Worm (Caenorhabditis elegans) whole organism, young adult: ENCODE data around the gene C16D9.9.

ENCODE experiments used
- atf-7 ChIP-seq: sonication (generic microtip); optimal IDR thresholded peaks from 2 replicates; lab custom pipeline; 2017; ENCODE audit warnings: mild to moderate bottlenecking, missing genetic modification characterization, missing compliant biosample characterization
- cebp-1 ChIP-seq, 2 experiments: fragments of 200-800 bp in 1 of 2; sonication (Bioruptor generic) in 1 of 2; sonication (generic microtip) in 1 of 2; IDR thresholded peaks in 1 of 2; optimal IDR thresholded peaks in 1 of 2; 2 replicates each; pipeline versions ENCODE4 v1.3.6 to Lab custom; 2017 to 2022; ENCODE audit warnings: missing compliant biosample characterization in 2 of 2, missing genetic modification characterization in 2 of 2, mild to moderate bottlenecking in 1 of 2, missing genetic modification reagents in 1 of 2, moderate library complexity in 1 of 2
- dpl-1 ChIP-seq: fragments of 150-350 bp; optimal IDR thresholded peaks from 2 replicates; lab custom pipeline; 2014; ENCODE audit warnings: missing biosample characterization, missing genetic modification reagents, missing genetic modification characterization
- lin-54 ChIP-seq: fragments of 200-800 bp; sonication (Bioruptor generic); optimal IDR thresholded peaks from 2 replicates; lab custom pipeline; 2018; ENCODE audit warnings: mild to moderate bottlenecking, missing genetic modification characterization, missing compliant biosample characterization
- lsl-1 ChIP-seq: fragments of 200-800 bp; sonication (Bioruptor generic); optimal IDR thresholded peaks from 2 replicates; lab custom pipeline; 2018; ENCODE audit warnings: mild to moderate bottlenecking, missing genetic modification characterization, moderate library complexity, missing compliant biosample characterization
- madf-8 ChIP-seq: fragments of 200-800 bp; sonication (Bioruptor generic); conservative IDR thresholded peaks from 2 replicates; pipeline ENCODE4 v1.3.6; 2022; ENCODE audit warnings: missing genetic modification reagents, missing genetic modification characterization, missing compliant biosample characterization
- nfya-1 ChIP-seq: sonication (generic microtip); optimal IDR thresholded peaks from 2 replicates; lab custom pipeline; 2017; ENCODE audit warnings: antibody characterized with exemption, missing compliant biosample characterization, missing genetic modification characterization, borderline replicate concordance; ENCODE audit not compliant: insufficient read depth
- nhr-80 ChIP-seq: sonication (generic microtip); optimal IDR thresholded peaks from 2 replicates; lab custom pipeline; 2016; ENCODE audit warnings: missing genetic modification characterization, missing compliant biosample characterization
- unc-130 ChIP-seq: sonication (generic microtip); optimal IDR thresholded peaks from 2 replicates; lab custom pipeline; 2016; ENCODE audit warnings: missing genetic modification reagents, missing genetic modification characterization, missing compliant biosample characterization
- unc-62 ChIP-seq: fragments of 150-350 bp; optimal IDR thresholded peaks from 2 replicates; lab custom pipeline; 2014; ENCODE audit warnings: missing biosample characterization, missing genetic modification reagents, missing genetic modification characterization
- xnd-1 ChIP-seq: sonication (generic microtip); optimal IDR thresholded peaks from 2 replicates; lab custom pipeline; 2016; ENCODE audit warnings: missing genotype, missing genetic modification reagents, missing genetic modification characterization, missing compliant biosample characterization

DNA sequence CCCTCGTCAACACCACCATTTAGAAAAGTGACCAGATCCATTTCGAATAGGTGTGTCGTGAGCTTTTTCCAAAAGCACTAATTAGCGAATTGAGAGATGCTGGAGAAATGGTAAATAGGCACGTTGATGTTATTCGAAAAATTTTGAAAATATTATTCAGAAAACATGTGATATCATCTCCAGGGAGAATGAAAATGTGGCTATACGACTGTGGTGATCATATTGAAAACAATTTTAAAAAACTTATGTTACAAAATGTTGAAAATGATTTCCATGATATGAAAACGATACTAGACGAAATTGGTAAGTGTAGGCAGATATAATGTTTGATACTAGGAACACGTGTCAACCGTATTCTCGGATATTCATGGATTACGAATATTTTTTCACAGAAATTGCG lies 37.2 kb upstream of the C16D9.9 start, which contains the start of gene K07C11.10:
- TF ChIP-seq nfya-1 (tag; lab: Kevin White, UChicago), result no peak
- no peak for TF ChIP-seq unc-62 (GFP tag; lab: Kevin White, UChicago)
- TF ChIP-seq dpl-1 (GFP tag; lab: Kevin White, UChicago), result no peak
- no peak for TF ChIP-seq lin-54 (GFP tag; lab: Kevin White, UChicago)
- no peak for TF ChIP-seq madf-8
- no peak for TF ChIP-seq atf-7 (tag; lab: Kevin White, UChicago)
- TF ChIP-seq cebp-1 (GFP tag; IDR thresholded peaks at IDR 0.05; lab: Robert Waterston, UW), result no peak
- TF ChIP-seq cebp-1 (tag; optimal IDR thresholded peaks at IDR 0.05; lab: Kevin White, UChicago), result no peak
- no peak for TF ChIP-seq xnd-1 (tag; lab: Kevin White, UChicago)
- no peak for TF ChIP-seq lsl-1
- TF ChIP-seq unc-130 (GFP tag; lab: Kevin White, UChicago), result no peak
- TF ChIP-seq nhr-80 (tag; lab: Kevin White, UChicago), result no peak
